Fruit fly (Drosophila melanogaster): ENCODE data around the gene Hml.

DNA sequence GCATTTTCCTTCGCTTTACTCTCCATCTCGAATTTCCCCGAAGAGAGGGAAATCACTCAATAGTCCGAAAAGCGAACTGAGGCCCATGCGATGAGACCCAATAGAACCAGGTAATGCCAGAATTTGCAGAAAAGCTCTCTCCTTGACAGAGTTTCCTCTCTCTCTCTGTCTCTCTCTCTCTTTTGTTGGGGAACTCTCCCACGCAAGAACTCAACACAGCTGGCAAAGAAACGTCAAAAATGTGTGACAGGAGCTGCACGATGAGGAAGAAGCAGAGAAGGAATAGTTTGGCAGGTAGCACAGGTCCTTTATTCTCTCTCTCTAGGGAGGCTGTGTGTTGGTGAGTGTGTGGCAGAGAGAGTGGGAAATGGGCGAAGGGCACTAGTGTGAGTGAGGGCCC lies 58.6 kb downstream of the Hml start:
- TF ChIP-seq h (optimal IDR thresholded peaks at IDR 0.05) (no peak), ttk (optimal IDR thresholded peaks at IDR 0.05) (no peak), insv (optimal IDR thresholded peaks at IDR 0.05) (no peak), Sin3A (optimal IDR thresholded peaks at IDR 0.05) (no peak), Myc (optimal IDR thresholded peaks at IDR 0.05) (no peak), psq (optimal IDR thresholded peaks at IDR 0.05) (no peak)
